Fruit fly (Drosophila melanogaster) whole organism, embryonic: Measurements from ENCODE around the gene CG31898.

ENCODE experiments used
- BEAF-32 ChIP-seq: fragments of 200-800 bp; sonication (Bioruptor generic); optimal IDR thresholded peaks from 3 replicates; lab custom pipeline; 2017; ENCODE audit warnings: missing biosample characterization, missing genetic modification characterization, mild to moderate bottlenecking, moderate library complexity, missing genetic modification reagents
- Blimp-1 ChIP-seq: fragments of 200-800 bp; sonication (Bioruptor generic); optimal IDR thresholded peaks from 3 replicates; lab custom pipeline; 2018; ENCODE audit warnings: missing biosample characterization, missing genetic modification characterization, mild to moderate bottlenecking, moderate library complexity, missing genetic modification reagents
- CG10147 ChIP-seq: fragments of 200-800 bp; sonication (Bioruptor generic); optimal IDR thresholded peaks from 2 replicates; lab custom pipeline; 2019; ENCODE audit warnings: missing biosample characterization, mild to moderate bottlenecking, missing genetic modification characterization, moderate library complexity
- CG10267 ChIP-seq: fragments of 200-800 bp; sonication (Bioruptor generic); optimal IDR thresholded peaks from 2 replicates; lab custom pipeline; 2018; ENCODE audit warnings: missing biosample characterization, mild to moderate bottlenecking, missing genetic modification characterization, moderate library complexity
- CG11560 ChIP-seq: fragments of 200-800 bp; sonication (Bioruptor generic); IDR thresholded peaks from 3 replicates; pipeline ENCODE4 v1.3.6; 2022; ENCODE audit warnings: missing biosample characterization, missing genetic modification characterization
- CG12104 ChIP-seq: fragments of 200-800 bp; sonication (Bioruptor generic); optimal IDR thresholded peaks from 3 replicates; lab custom pipeline; 2016; ENCODE audit warnings: missing biosample characterization, missing genetic modification characterization
- CG12659 ChIP-seq: fragments of 200-800 bp; sonication (Bioruptor generic); optimal IDR thresholded peaks from 3 replicates; lab custom pipeline; 2017; ENCODE audit warnings: mild to moderate bottlenecking, missing biosample characterization, missing genetic modification reagents, missing genetic modification characterization
- CG13287 ChIP-seq: fragments of 200-800 bp; sonication (Bioruptor generic); IDR thresholded peaks from 2 replicates; pipeline ENCODE4 v1.3.6; 2022; ENCODE audit warnings: missing biosample characterization, missing genetic modification characterization; ENCODE audit not compliant: partially characterized antibody
- CG13775 ChIP-seq: fragments of 200-800 bp; sonication (Bioruptor generic); optimal IDR thresholded peaks from 3 replicates; lab custom pipeline; 2017; ENCODE audit warnings: missing biosample characterization, mild to moderate bottlenecking, missing genetic modification characterization
- CG14710 ChIP-seq: fragments of 200-800 bp; sonication (Bioruptor generic); optimal IDR thresholded peaks from 3 replicates; lab custom pipeline; 2019; ENCODE audit warnings: missing biosample characterization, mild to moderate bottlenecking, missing genetic modification characterization, moderate library complexity
- CG15514 ChIP-seq: fragments of 200-800 bp; sonication (Bioruptor generic); optimal IDR thresholded peaks from 3 replicates; lab custom pipeline; 2017; ENCODE audit warnings: missing biosample characterization, missing genetic modification characterization, mild to moderate bottlenecking, moderate library complexity, missing genetic modification reagents
- CG17361 ChIP-seq: fragments of 200-800 bp; sonication (Bioruptor generic); IDR thresholded peaks from 3 replicates; pipeline ENCODE4 v1.3.6; 2022; ENCODE audit warnings: missing biosample characterization, missing genetic modification characterization
- CG18764 ChIP-seq: fragments of 200-800 bp; sonication (Bioruptor generic); optimal IDR thresholded peaks from 3 replicates; lab custom pipeline; 2016; ENCODE audit warnings: missing biosample characterization, missing genetic modification characterization
- CG2116 ChIP-seq: fragments of 200-800 bp; sonication (Bioruptor generic); optimal IDR thresholded peaks from 3 replicates; lab custom pipeline; 2018; ENCODE audit warnings: missing biosample characterization, mild to moderate bottlenecking, missing genetic modification characterization
- CG2875 ChIP-seq: fragments of 200-800 bp; sonication (Bioruptor generic); optimal IDR thresholded peaks from 2 replicates; lab custom pipeline; 2017; ENCODE audit warnings: missing biosample characterization, mild to moderate bottlenecking, missing genetic modification characterization, missing genetic modification reagents
- CG31388 ChIP-seq: fragments of 200-800 bp; sonication (Bioruptor generic); optimal IDR thresholded peaks from 2 replicates; lab custom pipeline; 2016; ENCODE audit warnings: missing biosample characterization, missing genetic modification characterization
- CG33557 ChIP-seq: fragments of 200-800 bp; sonication (Bioruptor generic); optimal IDR thresholded peaks from 2 replicates; lab custom pipeline; 2019; ENCODE audit warnings: missing biosample characterization, mild to moderate bottlenecking, missing genetic modification characterization, moderate library complexity
- CG6765 ChIP-seq: fragments of 200-800 bp; sonication (Bioruptor generic); optimal IDR thresholded peaks from 3 replicates; lab custom pipeline; 2017; ENCODE audit warnings: missing biosample characterization, mild to moderate bottlenecking, missing genetic modification characterization
- CrebB ChIP-seq: fragments of 200-800 bp; sonication (Bioruptor generic); optimal IDR thresholded peaks from 3 replicates; lab custom pipeline; 2018; ENCODE audit warnings: missing biosample characterization, mild to moderate bottlenecking, missing genetic modification characterization
- D19B ChIP-seq: fragments of 200-800 bp; sonication (Bioruptor generic); optimal IDR thresholded peaks from 2 replicates; lab custom pipeline; 2017; ENCODE audit warnings: missing biosample characterization, mild to moderate bottlenecking, missing genetic modification characterization
- Dll ChIP-seq: fragments of 200-800 bp; sonication (Bioruptor generic); IDR thresholded peaks from 4 replicates; pipeline ENCODE4 v1.3.6; 2022; ENCODE audit warnings: missing biosample characterization, missing genetic modification characterization; ENCODE audit not compliant: partially characterized antibody
- Doc2 ChIP-seq: fragments of 200-800 bp; sonication (Bioruptor generic); IDR thresholded peaks from 2 replicates; pipeline ENCODE4 v1.3.6; 2022; ENCODE audit warnings: missing biosample characterization, missing genetic modification characterization
- Dp ChIP-seq: fragments of 200-800 bp; sonication (Bioruptor generic); optimal IDR thresholded peaks from 2 replicates; lab custom pipeline; 2018; ENCODE audit warnings: missing biosample characterization, mild to moderate bottlenecking, missing genetic modification characterization, moderate library complexity
- Dref ChIP-seq: fragments of 200-800 bp; sonication (Bioruptor generic); IDR thresholded peaks from 2 replicates; pipeline ENCODE4 v1.3.6; 2022; ENCODE audit warnings: missing biosample characterization, missing genetic modification characterization
- E2f2 ChIP-seq: fragments of 200-800 bp; sonication (Bioruptor generic); IDR thresholded peaks from 2 replicates; pipeline ENCODE4 v1.3.6; 2022; ENCODE audit warnings: missing biosample characterization, missing genetic modification characterization
- GATAe ChIP-seq: fragments of 200-800 bp; sonication (Bioruptor generic); conservative IDR thresholded peaks from 2 replicates; pipeline ENCODE4 v1.3.6; 2022; ENCODE audit warnings: missing biosample characterization, missing genetic modification characterization
- Gug ChIP-seq: fragments of 200-800 bp; sonication (Bioruptor generic); IDR thresholded peaks from 4 replicates; pipeline ENCODE4 v1.3.6; 2022; ENCODE audit warnings: missing biosample characterization, missing genetic modification characterization
- HLH4C ChIP-seq: fragments of 200-800 bp; sonication (Bioruptor generic); IDR thresholded peaks from 3 replicates; pipeline ENCODE4 v1.3.6; 2022; ENCODE audit warnings: missing biosample characterization, missing genetic modification characterization; ENCODE audit not compliant: partially characterized antibody
- Hr3 ChIP-seq: fragments of 200-800 bp; sonication (Bioruptor generic); optimal IDR thresholded peaks from 3 replicates; lab custom pipeline; 2016; ENCODE audit warnings: missing biosample characterization, missing genetic modification characterization
- MBD-R2 ChIP-seq: fragments of 200-800 bp; sonication (Bioruptor generic); IDR thresholded peaks from 2 replicates; pipeline ENCODE4 v1.3.6; 2022; ENCODE audit warnings: missing biosample characterization, missing genetic modification characterization
- Scr ChIP-seq: fragments of 200-800 bp; sonication (Bioruptor generic); IDR thresholded peaks from 2 replicates; pipeline ENCODE4 v1.3.6; 2022; ENCODE audit warnings: missing biosample characterization, missing genetic modification characterization; ENCODE audit not compliant: partially characterized antibody
- Ssrp ChIP-seq: fragments of 200-800 bp; sonication (Bioruptor generic); optimal IDR thresholded peaks from 2 replicates; lab custom pipeline; 2018; ENCODE audit warnings: missing biosample characterization, mild to moderate bottlenecking, missing genetic modification characterization, moderate library complexity
- al ChIP-seq: fragments of 200-800 bp; sonication (Bioruptor generic); IDR thresholded peaks from 2 replicates; pipeline ENCODE4 v1.3.6; 2022; ENCODE audit warnings: missing biosample characterization, missing genetic modification characterization
- bbx ChIP-seq: fragments of 200-800 bp; sonication (Bioruptor generic); IDR thresholded peaks from 2 replicates; pipeline ENCODE4 v1.3.6; 2022; ENCODE audit warnings: missing biosample characterization, missing genetic modification characterization; ENCODE audit not compliant: partially characterized antibody
- ewg ChIP-seq: fragments of 200-800 bp; sonication (Bioruptor generic); optimal IDR thresholded peaks from 3 replicates; lab custom pipeline; 2017; ENCODE audit warnings: mild to moderate bottlenecking, missing biosample characterization, missing genetic modification reagents, missing genetic modification characterization
- exex ChIP-seq: fragments of 200-800 bp; sonication (Bioruptor generic); optimal IDR thresholded peaks from 4 replicates; lab custom pipeline; 2018; ENCODE audit warnings: missing biosample characterization, mild to moderate bottlenecking, missing genetic modification characterization, moderate library complexity
- hb ChIP-seq: fragments of 200-800 bp; sonication (Bioruptor generic); IDR thresholded peaks from 3 replicates; pipeline ENCODE4 v1.3.6; 2022; ENCODE audit warnings: missing biosample characterization, missing genetic modification characterization; ENCODE audit not compliant: partially characterized antibody
- lbe ChIP-seq: fragments of 200-800 bp; sonication (Bioruptor generic); optimal IDR thresholded peaks from 2 replicates; lab custom pipeline; 2016; ENCODE audit warnings: missing biosample characterization, mild to moderate bottlenecking, missing genetic modification characterization
- nerfin-2 ChIP-seq: fragments of 200-800 bp; sonication (Bioruptor generic); IDR thresholded peaks from 2 replicates; pipeline ENCODE4 v1.3.6; 2022; ENCODE audit warnings: missing biosample characterization, missing genetic modification characterization; ENCODE audit not compliant: partially characterized antibody
- odd ChIP-seq: fragments of 200-800 bp; sonication (Bioruptor generic); optimal IDR thresholded peaks from 2 replicates; lab custom pipeline; 2017; ENCODE audit warnings: missing biosample characterization, mild to moderate bottlenecking, missing genetic modification characterization
- pzg ChIP-seq: fragments of 200-800 bp; sonication (Bioruptor generic); optimal IDR thresholded peaks from 3 replicates; lab custom pipeline; 2018; ENCODE audit warnings: missing biosample characterization, mild to moderate bottlenecking, missing genetic modification characterization, moderate library complexity
- ranshi ChIP-seq: fragments of 200-800 bp; sonication (Bioruptor generic); IDR thresholded peaks from 2 replicates; pipeline ENCODE4 v1.3.6; 2022; ENCODE audit warnings: missing biosample characterization, missing genetic modification characterization
- salm ChIP-seq: fragments of 200-800 bp; sonication (Bioruptor generic); optimal IDR thresholded peaks from 2 replicates; lab custom pipeline; 2018; ENCODE audit warnings: missing biosample characterization, mild to moderate bottlenecking, missing genetic modification characterization
- stwl ChIP-seq: fragments of 200-800 bp; sonication (Bioruptor generic); optimal IDR thresholded peaks from 3 replicates; lab custom pipeline; 2018; ENCODE audit warnings: missing biosample characterization, mild to moderate bottlenecking, missing genetic modification characterization, moderate library complexity
- tgo ChIP-seq: fragments of 200-800 bp; sonication (Bioruptor generic); IDR thresholded peaks from 3 replicates; pipeline ENCODE4 v1.3.6; 2022; ENCODE audit warnings: missing biosample characterization, missing genetic modification characterization
- trem ChIP-seq: fragments of 200-800 bp; optimal IDR thresholded peaks from 3 replicates; lab custom pipeline; 2019; ENCODE audit warnings: missing biosample characterization, mild to moderate bottlenecking, missing genetic modification characterization, moderate library complexity
- unc-4 ChIP-seq: fragments of 200-800 bp; sonication (Bioruptor generic); IDR thresholded peaks from 2 replicates; pipeline ENCODE4 v1.3.6; 2022; ENCODE audit warnings: missing biosample characterization, missing genetic modification characterization; ENCODE audit not compliant: partially characterized antibody

Gene CG31898

DNA sequence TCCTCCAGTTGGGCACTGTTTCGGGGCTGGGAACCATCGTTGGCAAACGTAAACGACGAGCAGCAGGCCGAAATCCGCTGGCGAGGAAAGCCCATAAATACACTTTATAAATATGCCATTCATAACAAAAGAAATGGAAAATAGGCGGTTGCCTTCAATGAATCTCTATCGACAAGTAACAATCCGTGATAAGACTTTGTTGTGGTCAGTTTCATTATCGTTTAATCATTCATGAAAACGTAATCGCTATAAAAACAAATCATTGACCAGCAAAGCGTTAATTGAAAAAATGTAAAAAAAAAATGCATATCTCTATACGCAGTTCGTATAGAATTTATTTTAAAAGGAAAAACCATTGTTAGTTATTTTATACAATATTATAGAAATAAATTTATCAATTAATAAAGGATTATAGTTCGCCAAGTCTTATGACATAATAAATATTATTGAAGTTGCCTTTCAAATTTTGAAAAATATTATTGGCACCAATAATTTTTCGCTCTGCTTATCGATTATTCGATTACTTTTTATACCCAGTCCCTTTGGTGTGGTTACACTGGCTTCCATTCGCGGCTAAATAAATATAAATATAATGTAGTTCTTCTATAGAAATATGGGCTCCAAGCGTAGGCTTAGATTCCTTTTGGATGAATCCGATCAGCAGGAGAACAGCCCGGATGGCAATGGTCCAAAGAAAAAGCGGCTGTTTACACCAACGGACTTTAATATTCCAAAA, at the start of gene CG31898:
CG31898 (plus strand) TSS at position 559 of the 736 bp plus-strand sequence.
- TF ChIP-seq al (GFP tag; lab: Robert Waterston, UW), result no peak
- TF ChIP-seq Scr (GFP tag; lab: Robert Waterston, UW), result peak; percentile 41; the same call in 1 of the 2 replicates
- TF ChIP-seq Dp (GFP tag; lab: Kevin White, UChicago), result peak; percentile 94
- peak; percentile 34 for TF ChIP-seq BEAF-32
- peak; percentile 23 for TF ChIP-seq CG10267 (tag; lab: Kevin White, UChicago)
- TF ChIP-seq CG2116 (GFP tag; lab: Kevin White, UChicago), result peak; percentile 76
- TF ChIP-seq stwl (tag; lab: Kevin White, UChicago), result peak; percentile 58
- peak; percentile 34 for TF ChIP-seq exex (tag; lab: Kevin White, UChicago)
- 0 out of 2 replicates have a peak, but pooled peaks have one; percentile 26 for TF ChIP-seq unc-4 (GFP tag; lab: Robert Waterston, UW)
- no peak for TF ChIP-seq GATAe (GFP tag; lab: Robert Waterston, UW)
- no peak for TF ChIP-seq CG12104 (GFP tag; lab: Kevin White, UChicago)
- peak; percentile 31; the same call in 1 of the 2 replicates for TF ChIP-seq CG13287 (GFP tag; lab: Robert Waterston, UW)
- no peak for TF ChIP-seq Blimp-1
- no peak for TF ChIP-seq CG10147 (GFP tag; lab: Kevin White, UChicago)
- TF ChIP-seq MBD-R2 (GFP tag; lab: Robert Waterston, UW), result peak; percentile 64
- peak; percentile 52; the same call in 2 of the 4 replicates for TF ChIP-seq Dll
- TF ChIP-seq HLH4C (GFP tag; lab: Robert Waterston, UW), result peak; percentile 45; the same call in 1 of the 3 replicates
- no peak for TF ChIP-seq D19B
- TF ChIP-seq ranshi (GFP tag; lab: Robert Waterston, UW), result no peak
- no peak for TF ChIP-seq CG13775 (GFP tag; lab: Kevin White, UChicago)
- peak; percentile 48; the same call in 1 of the 2 replicates for TF ChIP-seq nerfin-2 (GFP tag; lab: Robert Waterston, UW)
- TF ChIP-seq Dref, result peak; percentile 78
- TF ChIP-seq lbe, result peak; percentile 47
- TF ChIP-seq CG11560 (tag; lab: Robert Waterston, UW), result peak; percentile 96
- 0 out of 3 replicates have a peak, but pooled peaks have one; percentile 10 for TF ChIP-seq CG17361 (GFP tag; lab: Robert Waterston, UW)
- TF ChIP-seq E2f2 (GFP tag; lab: Robert Waterston, UW), result peak; percentile 94
- TF ChIP-seq pzg (GFP tag; lab: Kevin White, UChicago), result peak; percentile 43
- peak; percentile 21 for TF ChIP-seq trem (tag; lab: Kevin White, UChicago)
- TF ChIP-seq CG14710 (tag; lab: Kevin White, UChicago), result peak; percentile 99
- peak; percentile 16 for TF ChIP-seq CG15514 (GFP tag; lab: Kevin White, UChicago)
- TF ChIP-seq bbx, result peak; percentile 9; the same call in 1 of the 2 replicates
- no peak for TF ChIP-seq hb (GFP tag; lab: Robert Waterston, UW)
- TF ChIP-seq CG12659 (GFP tag; lab: Kevin White, UChicago), result peak; percentile 1

DNA sequence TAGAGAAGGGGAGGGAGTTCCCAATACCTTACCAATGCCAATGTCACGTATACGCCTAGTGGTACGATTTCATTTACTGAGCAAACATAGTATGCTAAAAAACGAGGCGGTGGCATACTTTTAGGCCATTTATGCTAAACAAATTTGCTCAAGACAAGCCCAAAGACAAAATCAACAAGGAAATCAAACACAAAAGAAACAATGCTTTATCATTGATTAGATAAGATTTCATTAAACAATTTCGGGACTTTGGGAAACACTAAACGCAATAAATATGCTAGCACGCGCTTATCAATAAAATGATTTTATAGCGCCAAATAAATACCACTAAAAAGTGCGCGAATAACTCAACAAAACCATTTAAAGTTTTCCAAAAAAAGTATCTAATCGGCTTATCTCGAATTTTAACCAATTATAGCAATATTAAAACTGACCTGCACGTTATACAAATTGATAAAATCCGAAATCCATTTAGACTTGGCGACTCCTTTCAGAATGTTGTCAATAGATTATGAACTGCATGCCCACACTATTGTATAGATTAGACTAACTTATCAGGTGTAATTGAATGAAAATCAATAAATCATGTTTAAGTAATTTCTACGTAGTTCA, 49.6 kb upstream of the CG31898 start:
- no peak for TF ChIP-seq BEAF-32
- TF ChIP-seq ewg (GFP tag; lab: Kevin White, UChicago), result no peak
- no peak for TF ChIP-seq CG31388 (GFP tag; lab: Kevin White, UChicago)
- no peak for TF ChIP-seq CG18764
- no peak for TF ChIP-seq Hr3
- TF ChIP-seq Gug, result no peak
- TF ChIP-seq salm, result peak; percentile 39
- TF ChIP-seq CG33557, result no peak
- TF ChIP-seq tgo (GFP tag; lab: Robert Waterston, UW), result no peak
- no peak for TF ChIP-seq Ssrp
- TF ChIP-seq CrebB (tag; lab: Kevin White, UChicago), result peak; percentile 71
- no peak for TF ChIP-seq Doc2
- TF ChIP-seq odd, result peak; percentile 69
- peak; percentile 26 for TF ChIP-seq CG6765 (GFP tag; lab: Kevin White, UChicago)
- no peak for TF ChIP-seq CG2875 (GFP tag; lab: Kevin White, UChicago)
